Worm (Caenorhabditis elegans): ENCODE results near the gene ZC513.2.

The ZC513.2 gene

ce11 chrV:8026343-8026742 lies 27.9 kb upstream of the ZC513.2 start, which contains the start of gene F43H9.4 (continued):
- no peak for TF ChIP-seq Y5F2A.4 (GFP tag; optimal IDR thresholded peaks at IDR 0.05)
- no peak for TF ChIP-seq hif-1 (tag; optimal IDR thresholded peaks at IDR 0.05)
- TF ChIP-seq hlh-30 (tag; optimal IDR thresholded peaks at IDR 0.05; ENCODE audit: insufficient read depth): peak; percentile 55
- no peak for TF ChIP-seq ceh-20 (GFP tag; IDR thresholded peaks at IDR 0.05)
- TF ChIP-seq zfp-2 (tag; optimal IDR thresholded peaks at IDR 0.05): no peak
- no peak for TF ChIP-seq mes-2 (tag; optimal IDR thresholded peaks at IDR 0.05; ENCODE audit: poor library complexity, severe bottlenecking)
- TF ChIP-seq snpc-1.2 (GFP tag; IDR thresholded peaks at IDR 0.05): no peak
- no peak for TF ChIP-seq lin-29 (GFP tag; IDR thresholded peaks at IDR 0.05)
- TF ChIP-seq mxl-3 (GFP tag; optimal IDR thresholded peaks at IDR 0.05): peak; percentile 99
- TF ChIP-seq F44E2.7 (GFP tag; IDR thresholded peaks at IDR 0.05): no peak
- no peak for TF ChIP-seq ztf-11 (tag; optimal IDR thresholded peaks at IDR 0.05)
- no peak for TF ChIP-seq skn-1 (tag; optimal IDR thresholded peaks at IDR 0.05)
- peak; percentile 75 for TF ChIP-seq nhr-28 (tag; optimal IDR thresholded peaks at IDR 0.05)
- TF ChIP-seq daf-8 (GFP tag; IDR thresholded peaks at IDR 0.05): no peak
- TF ChIP-seq nhr-237 (tag; optimal IDR thresholded peaks at IDR 0.05): no peak
- TF ChIP-seq zag-1 (tag; optimal IDR thresholded peaks at IDR 0.05): no peak
- TF ChIP-seq F10B5.3 (tag; optimal IDR thresholded peaks at IDR 0.05): no peak
- no peak for TF ChIP-seq dpl-1 (GFP tag; optimal IDR thresholded peaks at IDR 0.05)
- TF ChIP-seq lir-3 (tag; optimal IDR thresholded peaks at IDR 0.05): no peak
- no peak for TF ChIP-seq ceh-28 (tag; optimal IDR thresholded peaks at IDR 0.05)
- TF ChIP-seq madf-9 (GFP tag; conservative IDR thresholded peaks at IDR 0.05): no peak
- TF ChIP-seq lsy-2 (tag; optimal IDR thresholded peaks at IDR 0.05): no peak

- TF ChIP-seq nhr-42 (GFP tag; IDR thresholded peaks at IDR 0.05) (no peak), nhr-11 (tag; optimal IDR thresholded peaks at IDR 0.05) (no peak), Y75B8A.6 (GFP tag; IDR thresholded peaks at IDR 0.05) (0 out of 2 replicates have a peak, but pooled peaks have one; percentile 26), Y5F2A.4 (GFP tag; optimal IDR thresholded peaks at IDR 0.05) (no peak), nhr-48 (tag; optimal IDR thresholded peaks at IDR 0.05) (peak; percentile 18), lin-1 (GFP tag; IDR thresholded peaks at IDR 0.05) (no peak), hif-1 (tag; optimal IDR thresholded peaks at IDR 0.05) (no peak), nhr-111 (GFP tag; optimal IDR thresholded peaks at IDR 0.05) (no peak), gei-8 (GFP tag; optimal IDR thresholded peaks at IDR 0.05) (no peak), dmd-6 (GFP tag; IDR thresholded peaks at IDR 0.05) (peak; percentile 39), spr-3 (GFP tag; optimal IDR thresholded peaks at IDR 0.05) (no peak), pqm-1 (tag; optimal IDR thresholded peaks at IDR 0.05) (peak; percentile 5), saeg-2 (GFP tag; IDR thresholded peaks at IDR 0.05) (no peak), lin-15B (tag; optimal IDR thresholded peaks at IDR 0.05) (no peak), ceh-62 (tag; optimal IDR thresholded peaks at IDR 0.05) (no peak), unc-39 (tag; optimal IDR thresholded peaks at IDR 0.05) (no peak), ZK546.5 (tag; optimal IDR thresholded peaks at IDR 0.05) (no peak), nhr-6 (tag; optimal IDR thresholded peaks at IDR 0.05) (no peak), nhr-76 (tag; optimal IDR thresholded peaks at IDR 0.05) (peak; percentile 3), nhr-28 (tag; optimal IDR thresholded peaks at IDR 0.05) (peak; percentile 60), T26A8.4 (GFP tag; IDR thresholded peaks at IDR 0.05) (no peak), daf-16 (GFP tag; optimal IDR thresholded peaks at IDR 0.05) (no peak), daf-16 (tag; optimal IDR thresholded peaks at IDR 0.05) (peak; percentile 73), F49E8.2 (tag; optimal IDR thresholded peaks at IDR 0.05; ENCODE audit: borderline replicate concordance) (no peak), lin-38 (GFP tag; IDR thresholded peaks at IDR 0.05) (no peak), R02D3.7 (tag; optimal IDR thresholded peaks at IDR 0.05) (no peak), nhr-41 (GFP tag; IDR thresholded peaks at IDR 0.05) (no peak), mxl-3 (GFP tag; optimal IDR thresholded peaks at IDR 0.05) (no peak)
These were observed 26.6 kb upstream of the ZC513.2 start for ce11 chrV:8027429-8028142.

All from whole organism, L4 larva.